Fruit fly (Drosophila melanogaster) S2 (cell line): ENCODE results near the gene orb2.

Experiments
- CG8478 ChIP-seq: fragments of >200 bp; optimal IDR thresholded peaks from 2 replicates; lab custom pipeline; 2018
- CTCF ChIP-seq, 2 experiments: fragments of >200 bp; optimal IDR thresholded peaks; 2 replicates each; lab custom pipeline; 2018

DNA sequence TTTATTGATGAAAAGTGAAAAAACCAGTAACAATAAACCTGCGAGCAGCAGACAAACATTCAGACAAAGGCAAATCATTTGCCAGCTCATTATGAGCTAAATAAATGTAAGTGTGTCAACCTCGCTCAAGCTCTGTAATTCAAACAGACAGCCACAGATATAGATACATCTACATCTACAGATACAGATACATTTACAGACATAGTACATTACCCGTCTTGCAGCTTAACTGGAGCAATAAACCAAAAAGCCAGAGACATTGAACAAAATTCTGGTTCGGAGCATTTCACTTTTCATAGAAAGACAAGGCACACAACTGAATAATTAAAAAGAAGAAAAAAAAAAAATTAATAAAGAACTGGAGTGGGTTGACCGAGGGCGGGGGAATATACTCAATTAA is 34.6 kb downstream of the orb2 start:
- TF ChIP-seq CTCF (optimal IDR thresholded peaks at IDR 0.05; lab: Kevin White, UChicago) (no peak), CG8478 (lab: Kevin White, UChicago) (no peak)
